Fruit fly (Drosophila melanogaster): ENCODE data around the gene Dnah3.

Dnah3 gene

dm6 chr3L:4910068-4910467 is 49.0 kb downstream of the Dnah3 start, which contains the start of gene Rh50:
TSS of gene Rh50 (plus strand) at chr3L:4910368.
- TF ChIP-seq Hr78 (GFP tag; optimal IDR thresholded peaks at IDR 0.05) (no peak), sage (GFP tag; optimal IDR thresholded peaks at IDR 0.05) (no peak), usp (GFP tag; optimal IDR thresholded peaks at IDR 0.05) (no peak), brk (GFP tag; optimal IDR thresholded peaks at IDR 0.05) (no peak), jim (GFP tag; optimal IDR thresholded peaks at IDR 0.05) (no peak)

- no peak for TF ChIP-seq dmrt93B (GFP tag; optimal IDR thresholded peaks at IDR 0.05)
- TF ChIP-seq fru (GFP tag; optimal IDR thresholded peaks at IDR 0.05), result peak; percentile 9
- TF ChIP-seq tai (GFP tag; optimal IDR thresholded peaks at IDR 0.05), result no peak
- TF ChIP-seq br (GFP tag; optimal IDR thresholded peaks at IDR 0.05), result no peak
- TF ChIP-seq Rel (GFP tag; optimal IDR thresholded peaks at IDR 0.05), result no peak
- no peak for TF ChIP-seq Rel (tag; optimal IDR thresholded peaks at IDR 0.05)
Measured at dm6 chr3L:4920935-4921334, 59.9 kb downstream of the Dnah3 start.

dm6 chr3L:4924612-4925011 is 63.5 kb downstream of the Dnah3 start:
- no peak for TF ChIP-seq Hr83 (GFP tag; optimal IDR thresholded peaks at IDR 0.05; ENCODE audit: poor library complexity, severe bottlenecking)
- TF ChIP-seq GATAd (GFP tag; optimal IDR thresholded peaks at IDR 0.05), result no peak
- no peak for TF ChIP-seq woc (GFP tag; optimal IDR thresholded peaks at IDR 0.05)
- TF ChIP-seq sv (GFP tag; optimal IDR thresholded peaks at IDR 0.05), result no peak
- no peak for TF ChIP-seq tai (GFP tag; optimal IDR thresholded peaks at IDR 0.05)
- no peak for TF ChIP-seq Vsx2 (GFP tag; optimal IDR thresholded peaks at IDR 0.05; ENCODE audit: partially characterized antibody)

dm6 chr3L:4929781-4930180 is 68.7 kb downstream of the Dnah3 start:
- TF ChIP-seq Dfd (GFP tag; optimal IDR thresholded peaks at IDR 0.05) (no peak), HLH106 (tag; optimal IDR thresholded peaks at IDR 0.05) (peak; percentile 7), h (GFP tag; optimal IDR thresholded peaks at IDR 0.05) (peak; percentile 1)

All from whole organism, wandering third instar larva.